Worm (Caenorhabditis elegans) whole organism, late embryonic: ENCODE results near the gene aos-1.

Experiments used
- ama-1 ChIP-seq: fragments of 150-350 bp; optimal IDR thresholded peaks from 2 replicates; lab custom pipeline; 2014
- ceh-31 ChIP-seq: sonication (generic microtip); optimal IDR thresholded peaks from 2 replicates; lab custom pipeline; 2016; ENCODE audit warnings: missing genetic modification characterization, missing compliant biosample characterization
- ceh-9 ChIP-seq: sonication (generic microtip); optimal IDR thresholded peaks from 2 replicates; lab custom pipeline; 2016; ENCODE audit warnings: mild to moderate bottlenecking, missing genetic modification characterization, inconsistent platforms, missing compliant biosample characterization
- elt-2 ChIP-seq: sonication (generic microtip); optimal IDR thresholded peaks from 2 replicates; lab custom pipeline; 2016; ENCODE audit warnings: missing genetic modification reagents, missing genetic modification characterization, missing compliant biosample characterization
- elt-4 ChIP-seq: sonication (generic microtip); optimal IDR thresholded peaks from 2 replicates; lab custom pipeline; 2016; ENCODE audit warnings: missing genetic modification characterization, missing compliant biosample characterization
- fkh-10 ChIP-seq: fragments of 150-350 bp; optimal IDR thresholded peaks from 2 replicates; lab custom pipeline; 2014; ENCODE audit warnings: missing biosample characterization, missing genetic modification reagents, missing genetic modification characterization
- hlh-13 ChIP-seq: fragments of 200-800 bp; sonication (Bioruptor generic); optimal IDR thresholded peaks from 2 replicates; lab custom pipeline; 2018; ENCODE audit warnings: mild to moderate bottlenecking, missing genetic modification characterization, missing compliant biosample characterization
- hlh-6 ChIP-seq: sonication (generic microtip); optimal IDR thresholded peaks from 2 replicates; lab custom pipeline; 2016; ENCODE audit warnings: missing genotype, missing genetic modification characterization, missing compliant biosample characterization
- nhr-11 ChIP-seq: fragments of 150-350 bp; optimal IDR thresholded peaks from 2 replicates; lab custom pipeline; 2014; ENCODE audit warnings: missing biosample characterization, missing genetic modification characterization
- npax-4 ChIP-seq: sonication (generic microtip); optimal IDR thresholded peaks from 2 replicates; lab custom pipeline; 2016; ENCODE audit warnings: missing genetic modification characterization, missing compliant biosample characterization
- tbx-2 ChIP-seq: sonication (generic microtip); optimal IDR thresholded peaks from 2 replicates; lab custom pipeline; 2016; ENCODE audit warnings: missing genetic modification characterization, missing compliant biosample characterization
- unc-86 ChIP-seq: sonication (generic microtip); optimal IDR thresholded peaks from 2 replicates; lab custom pipeline; 2016; ENCODE audit warnings: missing genetic modification characterization, missing compliant biosample characterization

DNA sequence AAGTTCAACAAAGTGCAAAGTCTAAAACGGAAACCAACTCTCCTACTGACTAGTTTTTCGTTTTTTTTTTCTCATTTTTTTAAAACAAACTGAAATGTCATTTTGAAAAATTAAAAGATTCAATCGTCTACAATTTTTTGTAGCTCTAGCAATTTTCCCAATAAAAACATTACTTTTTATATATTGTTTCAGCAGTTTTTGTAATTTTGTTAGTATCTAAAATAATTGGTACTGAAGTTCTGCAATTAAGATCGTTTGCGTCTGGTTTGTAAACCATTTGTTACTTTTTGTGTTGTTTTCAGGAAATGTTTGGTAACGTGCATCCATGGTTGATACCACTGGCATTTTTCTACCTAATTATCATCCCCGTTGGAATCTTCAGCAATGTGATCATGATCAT is 28.4 kb upstream of the aos-1 start, which contains the start of gene srsx-30:
- TF ChIP-seq tbx-2 (tag; lab: Kevin White, UChicago) = no peak
- TF ChIP-seq hlh-6 = no peak
- TF ChIP-seq ceh-9 (tag; lab: Kevin White, UChicago) = no peak
- no peak for TF ChIP-seq fkh-10 (GFP tag; lab: Kevin White, UChicago)
- no peak for TF ChIP-seq hlh-13 (GFP tag; lab: Kevin White, UChicago)
- TF ChIP-seq nhr-11 (tag; lab: Kevin White, UChicago) = no peak
- no peak for TF ChIP-seq npax-4 (tag; lab: Kevin White, UChicago)
- no peak for TF ChIP-seq ama-1 (lab: Kevin White, UChicago)
- no peak for TF ChIP-seq ceh-31 (tag; lab: Kevin White, UChicago)
- TF ChIP-seq unc-86 (tag; lab: Kevin White, UChicago) = no peak
- no peak for TF ChIP-seq elt-4
- no peak for TF ChIP-seq elt-2 (tag; lab: Kevin White, UChicago)
